Worm (Caenorhabditis elegans): ENCODE measurements around the gene lrx-1.

- no peak for TF ChIP-seq Y22D7AL.16 (tag; optimal IDR thresholded peaks at IDR 0.05)
- no peak for TF ChIP-seq ceh-31 (tag; optimal IDR thresholded peaks at IDR 0.05)
- TF ChIP-seq C38D4.7 (GFP tag; optimal IDR thresholded peaks at IDR 0.05), result no peak
- no peak for TF ChIP-seq zip-5 (tag; optimal IDR thresholded peaks at IDR 0.05)
- TF ChIP-seq unc-55 (GFP tag; optimal IDR thresholded peaks at IDR 0.05), result no peak
- no peak for TF ChIP-seq elt-2 (tag; optimal IDR thresholded peaks at IDR 0.05)
- TF ChIP-seq npax-4 (tag; optimal IDR thresholded peaks at IDR 0.05), result no peak
- no peak for TF ChIP-seq nhr-232 (tag; optimal IDR thresholded peaks at IDR 0.05)
- TF ChIP-seq ceh-2 (tag; optimal IDR thresholded peaks at IDR 0.05), result no peak
- no peak for TF ChIP-seq dmd-4 (tag; optimal IDR thresholded peaks at IDR 0.05; ENCODE audit: borderline replicate concordance)
- no peak for TF ChIP-seq lin-11 (tag; optimal IDR thresholded peaks at IDR 0.05)
- no peak for TF ChIP-seq pqm-1 (tag; optimal IDR thresholded peaks at IDR 0.05)
- no peak for TF ChIP-seq nhr-11 (tag; optimal IDR thresholded peaks at IDR 0.05)
- TF ChIP-seq sox-4 (tag; optimal IDR thresholded peaks at IDR 0.05), result no peak
These were observed 24.6 kb downstream of the lrx-1 start, which contains the start of gene bnc-1 for ce11 chrV:12276946-12277345.
